Worm (Caenorhabditis elegans): ENCODE results near the gene ZK662.6.
A peak's percentile ranks its signal among the peaks of the same experiment; 100 is the strongest.

Gene ZK662.6

DNA sequence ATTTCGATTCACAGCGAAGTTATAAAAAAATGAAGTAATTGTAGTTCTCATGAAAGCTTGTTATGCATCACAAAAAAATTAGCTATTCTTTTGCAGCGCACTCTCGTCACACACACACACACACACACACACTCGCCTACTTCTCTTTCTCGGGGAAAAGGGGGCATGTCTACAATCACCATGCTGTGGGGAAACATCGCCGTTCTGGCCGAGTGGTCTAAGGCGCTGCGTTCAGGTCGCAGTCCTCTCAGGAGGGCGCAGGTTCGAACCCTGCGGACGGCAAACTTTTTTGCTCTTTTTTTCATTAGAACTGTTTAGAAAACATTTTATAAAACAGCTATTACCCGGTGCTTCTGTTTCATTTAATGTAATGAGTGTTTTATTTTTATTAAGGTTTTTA is 23.4 kb downstream of the ZK662.6 start (continued):
- TF ChIP-seq lin-26 (GFP tag; IDR thresholded peaks at IDR 0.05) (peak; percentile 96), C06A6.2 (GFP tag; conservative IDR thresholded peaks at IDR 0.05) (0 out of 2 replicates have a peak, but pooled peaks have one; percentile 31), snpc-1.1 (tag; optimal IDR thresholded peaks at IDR 0.05; ENCODE audit: insufficient read depth) (peak; percentile 72), nhr-120 (GFP tag; IDR thresholded peaks at IDR 0.05) (0 out of 2 replicates have a peak, but pooled peaks have one; percentile 58), Y53G8AR.9 (GFP tag; conservative IDR thresholded peaks at IDR 0.05) (no peak), nhr-90 (tag; optimal IDR thresholded peaks at IDR 0.05) (peak; percentile 86), ZK185.1 (tag; optimal IDR thresholded peaks at IDR 0.05; ENCODE audit: poor library complexity, severe bottlenecking) (peak; percentile 86), nfya-1 (tag; optimal IDR thresholded peaks at IDR 0.05; ENCODE audit: borderline replicate concordance, insufficient read depth) (no peak), mcd-1 (GFP tag; IDR thresholded peaks at IDR 0.05) (peak; percentile 71), lir-1 (GFP tag; conservative IDR thresholded peaks at IDR 0.05) (peak; percentile 68), unc-130 (GFP tag; optimal IDR thresholded peaks at IDR 0.05) (peak; percentile 36), lsl-1 (GFP tag; optimal IDR thresholded peaks at IDR 0.05) (peak; percentile 7), rpc-1 (optimal IDR thresholded peaks at IDR 0.05) (peak; percentile 89), rpc-1 (tag; optimal IDR thresholded peaks at IDR 0.05) (peak; percentile 89), madf-8 (GFP tag; conservative IDR thresholded peaks at IDR 0.05) (no peak)

DNA sequence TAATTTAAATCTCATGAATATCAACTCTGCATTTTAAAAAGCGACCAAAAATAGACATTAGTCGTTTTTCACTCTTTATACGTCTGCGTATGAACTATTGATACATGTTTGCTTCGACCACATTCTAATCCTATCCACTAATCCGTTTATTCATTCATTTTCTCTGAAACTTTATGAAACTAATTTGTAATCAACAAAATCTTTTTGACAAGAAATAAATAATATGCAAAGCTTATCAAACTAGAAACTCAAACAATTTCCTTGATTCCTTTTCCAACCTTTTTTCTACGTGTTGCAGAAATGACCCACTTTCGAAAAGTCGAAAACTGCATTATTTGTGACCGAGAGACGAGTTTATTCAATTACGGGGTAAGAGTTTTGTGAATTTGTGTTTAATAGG is 23.9 kb downstream of the ZK662.6 start, which contains the start of gene nhr-255:
TSS of gene nhr-255 (plus strand) at position 301 of the 400 bp plus-strand sequence.
- TF ChIP-seq madf-3 (GFP tag; IDR thresholded peaks at IDR 0.05) (no peak), dox-1 (GFP tag; IDR thresholded peaks at IDR 0.05) (no peak), nfya-2 (GFP tag; IDR thresholded peaks at IDR 0.05) (no peak), repo-1 (tag; optimal IDR thresholded peaks at IDR 0.05) (no peak)

DNA sequence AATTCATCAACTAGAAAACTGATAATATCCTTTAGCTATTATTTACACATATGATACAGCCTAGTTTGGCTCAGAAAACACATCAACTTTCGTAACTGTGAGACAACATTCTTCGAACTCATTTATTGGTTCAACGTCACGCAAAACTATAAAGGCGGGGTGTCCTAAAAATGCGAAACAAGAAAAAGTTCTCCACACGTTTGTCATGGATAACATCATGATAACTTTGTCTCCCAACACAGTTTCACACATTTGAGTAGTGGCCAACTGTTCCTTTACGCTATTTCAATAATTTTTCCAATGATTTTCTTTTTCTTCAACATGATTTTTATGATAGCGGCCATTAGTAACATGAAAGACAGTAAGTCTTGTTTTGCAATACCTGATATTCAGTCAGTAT is 28.3 kb downstream of the ZK662.6 start, which contains the start of gene srxa-9:
TSS of gene srxa-9 (plus strand) at position 301 of the 400 bp plus-strand sequence.
- TF ChIP-seq F33H1.4 (GFP tag; IDR thresholded peaks at IDR 0.05) = no peak
- no peak for TF ChIP-seq egl-44 (GFP tag; IDR thresholded peaks at IDR 0.05)
- no peak for TF ChIP-seq snpc-1.1 (tag; optimal IDR thresholded peaks at IDR 0.05; ENCODE audit: insufficient read depth)
- no peak for TF ChIP-seq F39B2.1 (GFP tag; IDR thresholded peaks at IDR 0.05)
- TF ChIP-seq F22D6.2 (tag; optimal IDR thresholded peaks at IDR 0.05) = no peak
- no peak for TF ChIP-seq ama-1 (optimal IDR thresholded peaks at IDR 0.05)
- TF ChIP-seq ama-1 (GFP tag; optimal IDR thresholded peaks at IDR 0.05) = no peak
- no peak for TF ChIP-seq hmg-20 (GFP tag; IDR thresholded peaks at IDR 0.05)
- TF ChIP-seq ceh-91 (GFP tag; IDR thresholded peaks at IDR 0.05) = no peak
- TF ChIP-seq ceh-79 (tag; optimal IDR thresholded peaks at IDR 0.05) = no peak
- TF ChIP-seq lag-1 (GFP tag; IDR thresholded peaks at IDR 0.05) = no peak
- no peak for TF ChIP-seq akir-1 (GFP tag; optimal IDR thresholded peaks at IDR 0.05)
- TF ChIP-seq sea-2 (GFP tag; IDR thresholded peaks at IDR 0.05) = no peak
- TF ChIP-seq unc-130 (GFP tag; optimal IDR thresholded peaks at IDR 0.05) = no peak
- no peak for TF ChIP-seq bed-1 (GFP tag; IDR thresholded peaks at IDR 0.05)
- TF ChIP-seq ztf-22 (GFP tag; optimal IDR thresholded peaks at IDR 0.05) = no peak
- no peak for TF ChIP-seq ekl-4 (GFP tag; IDR thresholded peaks at IDR 0.05)
- TF ChIP-seq aptf-2 (GFP tag; conservative IDR thresholded peaks at IDR 0.05) = no peak

DNA sequence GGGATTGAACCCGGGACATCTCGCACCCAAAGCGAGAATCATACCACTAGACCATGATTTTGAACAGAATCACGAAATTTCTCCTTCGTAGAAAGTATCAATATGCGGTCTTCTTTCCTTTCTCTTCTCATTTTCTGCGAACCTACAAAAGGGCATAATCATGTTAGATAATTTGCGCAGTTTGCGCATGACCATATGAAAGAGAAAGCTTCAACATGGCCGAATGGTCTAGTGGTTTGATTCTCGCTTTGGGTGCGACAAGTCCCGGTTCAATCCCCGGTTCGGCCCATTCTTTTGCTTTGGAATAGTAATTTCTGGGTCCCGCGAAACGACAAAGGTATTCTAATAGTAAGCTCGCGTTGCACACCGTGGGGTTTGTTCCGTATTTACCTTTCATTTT is 29.4 kb downstream of the ZK662.6 start:
- TF ChIP-seq akir-1 (GFP tag; optimal IDR thresholded peaks at IDR 0.05) = no peak
- no peak for TF ChIP-seq fkh-3 (tag; optimal IDR thresholded peaks at IDR 0.05)
- TF ChIP-seq Y56A3A.18 (GFP tag; IDR thresholded peaks at IDR 0.05) = 0 out of 2 replicates have a peak, but pooled peaks have one; percentile 40
- TF ChIP-seq K12H6.12 (tag; optimal IDR thresholded peaks at IDR 0.05) = no peak
- TF ChIP-seq lin-26 (GFP tag; IDR thresholded peaks at IDR 0.05) = peak; percentile 35; the same call in 1 of the 2 replicates
- no peak for TF ChIP-seq unc-62 (GFP tag; optimal IDR thresholded peaks at IDR 0.05)
- peak; percentile 10; the same call in 1 of the 2 replicates for TF ChIP-seq madf-8 (GFP tag; conservative IDR thresholded peaks at IDR 0.05)
- no peak for TF ChIP-seq repo-1 (tag; optimal IDR thresholded peaks at IDR 0.05)
- TF ChIP-seq rcor-1 (GFP tag; IDR thresholded peaks at IDR 0.05) = 0 out of 2 replicates have a peak, but pooled peaks have one; percentile 34
- TF ChIP-seq cebp-2 (GFP tag; IDR thresholded peaks at IDR 0.05) = no peak
- no peak for TF ChIP-seq F49E8.2 (tag; optimal IDR thresholded peaks at IDR 0.05; ENCODE audit: insufficient read depth)
- no peak for TF ChIP-seq sdz-38 (tag; optimal IDR thresholded peaks at IDR 0.05)
- TF ChIP-seq hlh-26 (GFP tag; conservative IDR thresholded peaks at IDR 0.05) = no peak
- TF ChIP-seq F39B2.1 (GFP tag; IDR thresholded peaks at IDR 0.05) = no peak
- no peak for TF ChIP-seq B0019.2 (GFP tag; conservative IDR thresholded peaks at IDR 0.05)
- TF ChIP-seq snpc-1.1 (tag; optimal IDR thresholded peaks at IDR 0.05; ENCODE audit: insufficient read depth) = no peak

Data from whole organism, young adult.